Fruit fly (Drosophila melanogaster) whole organism, adult: ENCODE measurements around the gene CG43102.

Experiments used
- CG7101 ChIP-seq: fragments of 200-800 bp; sonication (Bioruptor generic); optimal IDR thresholded peaks from 2 replicates; lab custom pipeline; 2018; ENCODE audit warnings: missing biosample characterization, mild to moderate bottlenecking, missing genetic modification characterization, moderate library complexity
- Hr96 ChIP-seq: fragments of 200-800 bp; sonication (Bioruptor generic); optimal IDR thresholded peaks from 2 replicates; lab custom pipeline; 2016; ENCODE audit warnings: missing biosample characterization, missing genetic modification characterization
- kay ChIP-seq: fragments of 200-800 bp; sonication (Bioruptor generic); peaks from one replicate; lab custom pipeline; 2016; ENCODE audit warnings: missing biosample characterization, missing genetic modification characterization, borderline replicate concordance
- pad ChIP-seq: fragments of 200-800 bp; sonication (Bioruptor generic); optimal IDR thresholded peaks from 3 replicates; lab custom pipeline; 2017; ENCODE audit warnings: missing biosample characterization, missing genetic modification characterization, mild to moderate bottlenecking, moderate library complexity, missing genetic modification reagents

- TF ChIP-seq kay (GFP tag; lab: Kevin White, UChicago) = no peak
- no peak for TF ChIP-seq Hr96 (GFP tag; lab: Kevin White, UChicago)
- no peak for TF ChIP-seq pad
- TF ChIP-seq CG7101 (tag; lab: Kevin White, UChicago) = no peak
Observed at dm6 chr3R:17795075-17795420, 758 bp upstream of the CG43102 start, which contains the start of gene pasi1.
